Fruit fly (Drosophila melanogaster): ENCODE data around the gene Usp12-46.

Usp12-46 gene

dm6 chr3R:22781412-22781811 is 30.7 kb downstream of the Usp12-46 start (continued):
- TF ChIP-seq CG33557 (GFP tag; optimal IDR thresholded peaks at IDR 0.05) (no peak), CG4282 (GFP tag; optimal IDR thresholded peaks at IDR 0.05) (no peak), Kr (GFP tag; optimal IDR thresholded peaks at IDR 0.05) (no peak), sug (tag; optimal IDR thresholded peaks at IDR 0.05) (peak; percentile 5), CG1603 (tag; optimal IDR thresholded peaks at IDR 0.05) (no peak), CG2875 (GFP tag; optimal IDR thresholded peaks at IDR 0.05) (no peak), shn (GFP tag; optimal IDR thresholded peaks at IDR 0.05) (no peak), sisA (GFP tag; IDR thresholded peaks at IDR 0.05) (no peak), CG13296 (GFP tag; optimal IDR thresholded peaks at IDR 0.05) (no peak), CG12155 (GFP tag; optimal IDR thresholded peaks at IDR 0.05) (no peak), CG3407 (GFP tag; optimal IDR thresholded peaks at IDR 0.05) (no peak), CG1792 (GFP tag; optimal IDR thresholded peaks at IDR 0.05) (no peak), CG6254 (GFP tag; optimal IDR thresholded peaks at IDR 0.05) (peak; percentile 28), ems (GFP tag; optimal IDR thresholded peaks at IDR 0.05) (no peak), Mes4 (GFP tag; optimal IDR thresholded peaks at IDR 0.05) (no peak), CG30403 (GFP tag; optimal IDR thresholded peaks at IDR 0.05) (no peak), CG11504 (tag; optimal IDR thresholded peaks at IDR 0.05) (peak; percentile 59), zen (tag; optimal IDR thresholded peaks at IDR 0.05) (peak; percentile 8), Atf3 (GFP tag; optimal IDR thresholded peaks at IDR 0.05) (no peak), B-H1 (GFP tag; IDR thresholded peaks at IDR 0.05) (no peak), CG4854 (GFP tag; optimal IDR thresholded peaks at IDR 0.05) (no peak), CG33213 (GFP tag; optimal IDR thresholded peaks at IDR 0.05) (no peak), MESR4 (GFP tag; optimal IDR thresholded peaks at IDR 0.05) (no peak), fd96Cb (tag; optimal IDR thresholded peaks at IDR 0.05) (no peak), CG7372 (GFP tag; IDR thresholded peaks at IDR 0.05) (no peak), CkIIα-i1 (GFP tag; IDR thresholded peaks at IDR 0.05) (no peak), grau (tag; optimal IDR thresholded peaks at IDR 0.05) (no peak), Atf-2 (GFP tag; optimal IDR thresholded peaks at IDR 0.05) (no peak), kah (GFP tag; optimal IDR thresholded peaks at IDR 0.05) (peak; percentile 17), CG4707 (GFP tag; optimal IDR thresholded peaks at IDR 0.05) (no peak), cato (GFP tag; optimal IDR thresholded peaks at IDR 0.05; ENCODE audit: borderline replicate concordance) (no peak), CG10267 (tag; optimal IDR thresholded peaks at IDR 0.05) (no peak), CG9932 (GFP tag; IDR thresholded peaks at IDR 0.05) (no peak), Optix (GFP tag; IDR thresholded peaks at IDR 0.05) (no peak; the same call in 2 of the 3 replicates), GATAe (GFP tag; conservative IDR thresholded peaks at IDR 0.05) (no peak), Ptx1 (GFP tag; IDR thresholded peaks at IDR 0.05) (no peak), CG10654 (GFP tag; optimal IDR thresholded peaks at IDR 0.05) (no peak), sima (GFP tag; optimal IDR thresholded peaks at IDR 0.05) (no peak), crc (GFP tag; optimal IDR thresholded peaks at IDR 0.05) (no peak), Rfx (GFP tag; IDR thresholded peaks at IDR 0.05) (peak; percentile 29; the same call in 1 of the 2 replicates), CG10366 (GFP tag; IDR thresholded peaks at IDR 0.05) (peak; percentile 30; the same call in 1 of the 2 replicates), dimm (GFP tag; IDR thresholded peaks at IDR 0.05) (no peak), CG8388 (GFP tag; optimal IDR thresholded peaks at IDR 0.05) (no peak), klu (GFP tag; IDR thresholded peaks at IDR 0.05) (no peak), CG12071 (GFP tag; optimal IDR thresholded peaks at IDR 0.05) (peak; percentile 27), CG10147 (GFP tag; optimal IDR thresholded peaks at IDR 0.05) (peak; percentile 49), Ravus (GFP tag; IDR thresholded peaks at IDR 0.05) (no peak), Pdp1 (GFP tag; optimal IDR thresholded peaks at IDR 0.05) (peak in 1 of 2 experiments; percentile 93), CG14965 (GFP tag; optimal IDR thresholded peaks at IDR 0.05; ENCODE audit: borderline replicate concordance) (no peak), ap (GFP tag; IDR thresholded peaks at IDR 0.05) (no peak), salm (tag; optimal IDR thresholded peaks at IDR 0.05) (no peak), chm (GFP tag; IDR thresholded peaks at IDR 0.05) (peak; percentile 61; the same call in 1 of the 2 replicates)

All from whole organism, embryonic.